Worm (Caenorhabditis elegans) whole organism, L3 larva: ENCODE data around the gene C55C3.73.

Source experiments
- aly-2 ChIP-seq: fragments of 150-350 bp; optimal IDR thresholded peaks from 2 replicates; lab custom pipeline; 2014; ENCODE audit warnings: missing biosample characterization, missing genetic modification characterization
- ceh-16 ChIP-seq: sonication (generic microtip); optimal IDR thresholded peaks from 2 replicates; lab custom pipeline; 2017; ENCODE audit warnings: missing biosample characterization, missing genetic modification characterization
- ceh-82 ChIP-seq: fragments of 150-350 bp; optimal IDR thresholded peaks from 2 replicates; lab custom pipeline; 2014; ENCODE audit warnings: missing biosample characterization, missing genetic modification characterization
- ceh-9 ChIP-seq: sonication (generic microtip); optimal IDR thresholded peaks from 2 replicates; lab custom pipeline; 2018; ENCODE audit warnings: missing biosample characterization, missing genetic modification characterization
- egl-27 ChIP-seq: sonication (generic microtip); optimal IDR thresholded peaks from 4 replicates; lab custom pipeline; 2017; ENCODE audit warnings: missing biosample characterization, missing genetic modification reagents, missing genetic modification characterization
- elt-1 ChIP-seq: fragments of 150-350 bp; optimal IDR thresholded peaks from 2 replicates; lab custom pipeline; 2014; ENCODE audit warnings: missing biosample characterization, missing genetic modification characterization
- elt-3 ChIP-seq, 3 experiments: fragments of 150-350 bp in 1 of 3; sonication (generic microtip) in 2 of 3; optimal IDR thresholded peaks; 2 replicates in 2 of 3; 4 replicates in 1 of 3; lab custom pipeline; 2014 to 2017; ENCODE audit warnings: missing biosample characterization in 3 of 3, missing genetic modification characterization in 3 of 3
- fkh-10 ChIP-seq: sonication (generic microtip); optimal IDR thresholded peaks from 2 replicates; lab custom pipeline; 2017; ENCODE audit warnings: missing biosample characterization, missing genetic modification reagents, missing genetic modification characterization
- hmg-11 ChIP-seq: sonication (generic microtip); optimal IDR thresholded peaks from 2 replicates; lab custom pipeline; 2016; ENCODE audit warnings: missing genetic modification characterization, missing compliant biosample characterization
- lin-15B ChIP-seq: fragments of 150-350 bp; optimal IDR thresholded peaks from 2 replicates; lab custom pipeline; 2014; ENCODE audit warnings: missing biosample characterization, missing genetic modification characterization
- lin-39 ChIP-seq: fragments of 150-350 bp; optimal IDR thresholded peaks from 2 replicates; lab custom pipeline; 2018; ENCODE audit warnings: missing biosample characterization, missing genetic modification reagents, missing genetic modification characterization
- nfya-1 ChIP-seq: sonication (generic microtip); optimal IDR thresholded peaks from 2 replicates; lab custom pipeline; 2017; ENCODE audit warnings: missing genetic modification characterization, mild to moderate bottlenecking, missing compliant biosample characterization, antibody characterized with exemption, moderate library complexity; ENCODE audit not compliant: insufficient read depth
- nhr-11 ChIP-seq: fragments of 150-350 bp; optimal IDR thresholded peaks from 2 replicates; lab custom pipeline; 2014; ENCODE audit warnings: missing biosample characterization, missing genetic modification characterization
- nhr-12 ChIP-seq: fragments of 150-350 bp; optimal IDR thresholded peaks from 2 replicates; lab custom pipeline; 2014; ENCODE audit warnings: missing biosample characterization, missing genetic modification characterization
- nhr-23 ChIP-seq: fragments of 150-350 bp; optimal IDR thresholded peaks from 2 replicates; lab custom pipeline; 2014; ENCODE audit warnings: missing biosample characterization, missing genetic modification reagents, missing genetic modification characterization
- nhr-237 ChIP-seq: fragments of 150-350 bp; optimal IDR thresholded peaks from 2 replicates; lab custom pipeline; 2014; ENCODE audit warnings: missing biosample characterization, missing genetic modification characterization
- nhr-25 ChIP-seq: sonication (generic microtip); optimal IDR thresholded peaks from 2 replicates; lab custom pipeline; 2017; ENCODE audit warnings: missing biosample characterization, missing genetic modification characterization
- nhr-28 ChIP-seq: fragments of 150-350 bp; optimal IDR thresholded peaks from 2 replicates; lab custom pipeline; 2014; ENCODE audit warnings: missing biosample characterization, missing genetic modification characterization
- nhr-43 ChIP-seq: sonication (generic microtip); optimal IDR thresholded peaks from 2 replicates; lab custom pipeline; 2016; ENCODE audit warnings: mild to moderate bottlenecking, missing genetic modification characterization, missing compliant biosample characterization; ENCODE audit not compliant: poor library complexity, severe bottlenecking
- nhr-67 ChIP-seq: fragments of 150-350 bp; optimal IDR thresholded peaks from 2 replicates; lab custom pipeline; 2014; ENCODE audit warnings: missing biosample characterization, missing genetic modification characterization
- nhr-76 ChIP-seq: fragments of 150-350 bp; sonication (generic microtip); optimal IDR thresholded peaks from 5 replicates; lab custom pipeline; 2014; ENCODE audit warnings: missing biosample characterization, missing genetic modification characterization
- pha-4 ChIP-seq: fragments of 150-350 bp; optimal IDR thresholded peaks from 2 replicates; lab custom pipeline; 2014; ENCODE audit warnings: missing biosample characterization, missing genetic modification reagents, missing genetic modification characterization
- sea-2 ChIP-seq: fragments of 150-350 bp; sonication (generic microtip); optimal IDR thresholded peaks from 4 replicates; lab custom pipeline; 2014; ENCODE audit warnings: missing biosample characterization, missing genetic modification reagents, missing genetic modification characterization
- skn-1 ChIP-seq: fragments of 150-350 bp; optimal IDR thresholded peaks from 2 replicates; lab custom pipeline; 2014; ENCODE audit warnings: missing biosample characterization, missing genetic modification characterization
- snpc-4 ChIP-seq: fragments of 150-350 bp; optimal IDR thresholded peaks from 2 replicates; lab custom pipeline; 2014; ENCODE audit warnings: missing biosample characterization, missing genetic modification characterization
- tbx-2 ChIP-seq: sonication (generic microtip); optimal IDR thresholded peaks from 2 replicates; lab custom pipeline; 2016; ENCODE audit warnings: mild to moderate bottlenecking, missing genetic modification characterization, missing compliant biosample characterization
- ztf-11 ChIP-seq: fragments of 150-350 bp; optimal IDR thresholded peaks from 2 replicates; lab custom pipeline; 2014; ENCODE audit warnings: missing biosample characterization, missing genetic modification characterization

C55C3.73 gene

ce11 chrIV:5725300-5725699 is 22.0 kb upstream of the C55C3.73 start, which contains the start of gene H35B03.1:
Gene H35B03.1, plus strand, starts transcription at chrIV:5725600.
- TF ChIP-seq egl-27 (tag; lab: Kevin White, UChicago) (no peak), nhr-28 (tag; lab: Kevin White, UChicago) (no peak), ceh-9 (tag; lab: Kevin White, UChicago) (no peak), elt-1 (tag; lab: Kevin White, UChicago) (no peak), nhr-76 (no peak), snpc-4 (tag; lab: Kevin White, UChicago) (no peak), nhr-12 (tag; lab: Kevin White, UChicago) (no peak), nhr-11 (tag; lab: Kevin White, UChicago) (no peak), fkh-10 (GFP tag; lab: Kevin White, UChicago) (no peak), hmg-11 (no peak)

ce11 chrIV:5723659-5724058 is 20.4 kb upstream of the C55C3.73 start:
- TF ChIP-seq fkh-10 (GFP tag; lab: Kevin White, UChicago) = peak; percentile 82
- no peak for TF ChIP-seq lin-39 (tag; lab: Kevin White, UChicago)

ce11 chrIV:5715341-5716112 is 12.3 kb upstream of the C55C3.73 start:
- TF ChIP-seq aly-2 (tag; lab: Kevin White, UChicago) (no peak), fkh-10 (GFP tag; lab: Kevin White, UChicago) (peak; percentile 27), nhr-11 (tag; lab: Kevin White, UChicago) (no peak), nfya-1 (peak; percentile 99), egl-27 (tag; lab: Kevin White, UChicago) (no peak), ztf-11 (no peak)

- TF ChIP-seq nhr-11 (tag; lab: Kevin White, UChicago) (no peak), nhr-237 (tag; lab: Kevin White, UChicago) (no peak), elt-1 (tag; lab: Kevin White, UChicago) (no peak), skn-1 (no peak), elt-3 (tag; optimal IDR thresholded peaks at IDR 0.05; lab: Kevin White, UChicago) (peak in 1 of 3 experiments; percentile 46), nhr-12 (tag; lab: Kevin White, UChicago) (no peak), nhr-67 (tag; lab: Kevin White, UChicago) (no peak), lin-15B (tag; lab: Kevin White, UChicago) (no peak)
- TF ChIP-seq, all 47 proteins: peak for 1
Observed at ce11 chrIV:5708796-5709195, 5.5 kb upstream of the C55C3.73 start, which contains the start of gene C55C3.1. Gene C55C3.1, plus strand, starts transcription at chrIV:5709096.

ce11 chrIV:5706603-5707002 is 3.4 kb upstream of the C55C3.73 start:
- TF ChIP-seq sea-2 (GFP tag; lab: Kevin White, UChicago) = no peak
- peak; percentile 64 for TF ChIP-seq nhr-25 (tag; lab: Kevin White, UChicago)
- peak; percentile 16 for TF ChIP-seq nhr-23 (tag; lab: Kevin White, UChicago)
- TF ChIP-seq nhr-43 (tag; lab: Kevin White, UChicago) = peak; percentile 53
- TF ChIP-seq, all 47 proteins: peak for 3

- no peak for TF ChIP-seq nhr-237 (tag; lab: Kevin White, UChicago)
- TF ChIP-seq pha-4 (tag; lab: Kevin White, UChicago) = no peak
- TF ChIP-seq tbx-2 = no peak
- no peak for TF ChIP-seq ceh-9 (tag; lab: Kevin White, UChicago)
- TF ChIP-seq nhr-23 (tag; lab: Kevin White, UChicago) = peak; percentile 5
- no peak for TF ChIP-seq ceh-16 (tag; lab: Kevin White, UChicago)
- TF ChIP-seq sea-2 (GFP tag; lab: Kevin White, UChicago) = no peak
Observed at ce11 chrIV:5703917-5704316, 666 bp upstream of the C55C3.73 start.

ce11 chrIV:5701646-5702045 is 1.6 kb downstream of the C55C3.73 start:
- TF ChIP-seq ceh-82 (tag; lab: Kevin White, UChicago) (no peak), nhr-25 (tag; lab: Kevin White, UChicago) (peak; percentile 50)
